Worm (Caenorhabditis elegans) whole organism, L3 larva: Measurements from ENCODE around the gene mrg-1.
A peak's percentile ranks its signal among the peaks of the same experiment; 100 is the strongest.

ENCODE experiments used
- R02D3.7 ChIP-seq: fragments of 150-350 bp; optimal IDR thresholded peaks from 2 replicates; lab custom pipeline; 2014; ENCODE audit warnings: missing biosample characterization, missing genetic modification characterization
- ama-1 ChIP-seq: fragments of 150-350 bp; optimal IDR thresholded peaks from 2 replicates; lab custom pipeline; 2018
- ceh-28 ChIP-seq: fragments of 150-350 bp; optimal IDR thresholded peaks from 2 replicates; lab custom pipeline; 2014; ENCODE audit warnings: missing biosample characterization, missing genetic modification reagents, missing genetic modification characterization
- ceh-82 ChIP-seq: fragments of 150-350 bp; optimal IDR thresholded peaks from 2 replicates; lab custom pipeline; 2014; ENCODE audit warnings: missing biosample characterization, missing genetic modification characterization
- ceh-9 ChIP-seq: sonication (generic microtip); optimal IDR thresholded peaks from 2 replicates; lab custom pipeline; 2018; ENCODE audit warnings: missing biosample characterization, missing genetic modification characterization
- egl-27 ChIP-seq: sonication (generic microtip); optimal IDR thresholded peaks from 4 replicates; lab custom pipeline; 2017; ENCODE audit warnings: missing biosample characterization, missing genetic modification reagents, missing genetic modification characterization
- egl-5 ChIP-seq: fragments of 150-350 bp; optimal IDR thresholded peaks from 2 replicates; lab custom pipeline; 2017; ENCODE audit warnings: missing biosample characterization, missing genetic modification reagents, missing genetic modification characterization, inconsistent platforms
- elt-1 ChIP-seq: fragments of 150-350 bp; optimal IDR thresholded peaks from 2 replicates; lab custom pipeline; 2014; ENCODE audit warnings: missing biosample characterization, missing genetic modification characterization
- elt-2 ChIP-seq: sonication (generic microtip); optimal IDR thresholded peaks from 2 replicates; lab custom pipeline; 2016; ENCODE audit warnings: missing genetic modification reagents, mild to moderate bottlenecking, missing genetic modification characterization, missing compliant biosample characterization
- fkh-10 ChIP-seq: sonication (generic microtip); optimal IDR thresholded peaks from 2 replicates; lab custom pipeline; 2017; ENCODE audit warnings: missing biosample characterization, missing genetic modification reagents, missing genetic modification characterization
- fkh-2 ChIP-seq: fragments of 150-350 bp; optimal IDR thresholded peaks from 2 replicates; lab custom pipeline; 2014; ENCODE audit warnings: missing biosample characterization, missing genetic modification reagents, missing genetic modification characterization
- fos-1 ChIP-seq: fragments of 150-350 bp; optimal IDR thresholded peaks from 2 replicates; lab custom pipeline; 2014; ENCODE audit warnings: missing biosample characterization, missing genetic modification characterization
- hmg-11 ChIP-seq: sonication (generic microtip); optimal IDR thresholded peaks from 2 replicates; lab custom pipeline; 2016; ENCODE audit warnings: missing genetic modification characterization, missing compliant biosample characterization
- jun-1 ChIP-seq: fragments of 150-350 bp; optimal IDR thresholded peaks from 2 replicates; lab custom pipeline; 2014; ENCODE audit warnings: missing biosample characterization, missing genetic modification reagents, missing genetic modification characterization
- lin-15B ChIP-seq: fragments of 150-350 bp; optimal IDR thresholded peaks from 2 replicates; lab custom pipeline; 2014; ENCODE audit warnings: missing biosample characterization, missing genetic modification characterization
- lin-39 ChIP-seq: fragments of 150-350 bp; optimal IDR thresholded peaks from 2 replicates; lab custom pipeline; 2018; ENCODE audit warnings: missing biosample characterization, missing genetic modification reagents, missing genetic modification characterization
- mdl-1 ChIP-seq: fragments of 150-350 bp; optimal IDR thresholded peaks from 2 replicates; lab custom pipeline; 2014; ENCODE audit warnings: missing biosample characterization, missing genetic modification characterization
- mml-1 ChIP-seq: fragments of 150-350 bp; sonication (generic microtip); optimal IDR thresholded peaks from 3 replicates; lab custom pipeline; 2014; ENCODE audit warnings: missing biosample characterization, missing genetic modification characterization
- nfya-1 ChIP-seq: sonication (generic microtip); optimal IDR thresholded peaks from 2 replicates; lab custom pipeline; 2017; ENCODE audit warnings: missing genetic modification characterization, mild to moderate bottlenecking, missing compliant biosample characterization, antibody characterized with exemption, moderate library complexity; ENCODE audit not compliant: insufficient read depth
- nhr-11 ChIP-seq: fragments of 150-350 bp; optimal IDR thresholded peaks from 2 replicates; lab custom pipeline; 2014; ENCODE audit warnings: missing biosample characterization, missing genetic modification characterization
- nhr-12 ChIP-seq: fragments of 150-350 bp; optimal IDR thresholded peaks from 2 replicates; lab custom pipeline; 2014; ENCODE audit warnings: missing biosample characterization, missing genetic modification characterization
- nhr-23 ChIP-seq: fragments of 150-350 bp; optimal IDR thresholded peaks from 2 replicates; lab custom pipeline; 2014; ENCODE audit warnings: missing biosample characterization, missing genetic modification reagents, missing genetic modification characterization
- nhr-237 ChIP-seq: fragments of 150-350 bp; optimal IDR thresholded peaks from 2 replicates; lab custom pipeline; 2014; ENCODE audit warnings: missing biosample characterization, missing genetic modification characterization
- nhr-43 ChIP-seq: sonication (generic microtip); optimal IDR thresholded peaks from 2 replicates; lab custom pipeline; 2016; ENCODE audit warnings: mild to moderate bottlenecking, missing genetic modification characterization, missing compliant biosample characterization; ENCODE audit not compliant: poor library complexity, severe bottlenecking
- nhr-76 ChIP-seq: fragments of 150-350 bp; sonication (generic microtip); optimal IDR thresholded peaks from 5 replicates; lab custom pipeline; 2014; ENCODE audit warnings: missing biosample characterization, missing genetic modification characterization
- pha-4 ChIP-seq: fragments of 150-350 bp; optimal IDR thresholded peaks from 2 replicates; lab custom pipeline; 2014; ENCODE audit warnings: missing biosample characterization, missing genetic modification reagents, missing genetic modification characterization
- pqm-1 ChIP-seq: fragments of 150-350 bp; optimal IDR thresholded peaks from 2 replicates; lab custom pipeline; 2017; ENCODE audit warnings: missing biosample characterization, missing genetic modification characterization, inconsistent platforms
- sea-2 ChIP-seq: fragments of 150-350 bp; sonication (generic microtip); optimal IDR thresholded peaks from 4 replicates; lab custom pipeline; 2014; ENCODE audit warnings: missing biosample characterization, missing genetic modification reagents, missing genetic modification characterization
- skn-1 ChIP-seq: fragments of 150-350 bp; optimal IDR thresholded peaks from 2 replicates; lab custom pipeline; 2014; ENCODE audit warnings: missing biosample characterization, missing genetic modification characterization
- snpc-4 ChIP-seq: fragments of 150-350 bp; optimal IDR thresholded peaks from 2 replicates; lab custom pipeline; 2014; ENCODE audit warnings: missing biosample characterization, missing genetic modification characterization
- tbx-2 ChIP-seq: sonication (generic microtip); optimal IDR thresholded peaks from 2 replicates; lab custom pipeline; 2016; ENCODE audit warnings: mild to moderate bottlenecking, missing genetic modification characterization, missing compliant biosample characterization
- unc-39 ChIP-seq: sonication (generic microtip); optimal IDR thresholded peaks from 4 replicates; lab custom pipeline; 2017; ENCODE audit warnings: missing biosample characterization, missing genetic modification characterization
- zag-1 ChIP-seq: fragments of 150-350 bp; optimal IDR thresholded peaks from 2 replicates; lab custom pipeline; 2014; ENCODE audit warnings: missing biosample characterization, missing genetic modification characterization
- ztf-4 ChIP-seq: fragments of 150-350 bp; optimal IDR thresholded peaks from 2 replicates; lab custom pipeline; 2014; ENCODE audit warnings: missing biosample characterization, missing genetic modification characterization

mrg-1 gene

ce11 chrIII:12920810-12921209 lies 46.4 kb upstream of the mrg-1 start:
- no peak for TF ChIP-seq hmg-11 (tag; lab: Kevin White, UChicago)
- TF ChIP-seq nfya-1 = peak; percentile 84
- no peak for TF ChIP-seq lin-15B (tag; lab: Kevin White, UChicago)
- TF ChIP-seq elt-2 (tag; lab: Kevin White, UChicago) = no peak

DNA sequence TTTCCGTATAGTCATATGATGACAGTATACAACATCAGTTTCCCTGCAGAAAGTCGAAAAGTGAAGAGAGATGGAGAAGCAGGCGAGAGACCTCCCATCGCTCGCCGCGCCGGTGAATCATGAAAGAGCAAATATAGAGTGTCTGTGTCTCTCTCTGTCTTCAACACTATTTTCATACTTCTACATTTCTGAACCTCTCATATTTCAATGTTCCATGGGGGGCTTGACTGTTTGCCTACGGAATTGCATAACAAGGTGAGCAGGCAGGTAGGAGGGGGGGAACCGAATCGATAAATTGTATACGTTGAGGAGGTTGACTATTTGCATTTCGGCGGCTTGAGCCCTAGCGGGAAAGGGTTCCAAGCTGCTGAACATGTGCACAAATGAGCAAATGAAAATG lies 45.4 kb upstream of the mrg-1 start:
- TF ChIP-seq nfya-1 (no peak), mdl-1 (tag; lab: Kevin White, UChicago) (no peak), fkh-2 (no peak), skn-1 (tag; lab: Kevin White, UChicago) (no peak), jun-1 (tag; lab: Kevin White, UChicago) (peak; percentile 72), fos-1 (peak; percentile 48), hmg-11 (tag; lab: Kevin White, UChicago) (peak; percentile 69), mml-1 (tag; lab: Kevin White, UChicago) (no peak), tbx-2 (tag; lab: Kevin White, UChicago) (no peak), ceh-9 (tag; lab: Kevin White, UChicago) (no peak), elt-2 (tag; lab: Kevin White, UChicago) (peak; percentile 53), pha-4 (tag; lab: Kevin White, UChicago) (peak; percentile 95), ama-1 (lab: Kevin White, UChicago) (no peak), ceh-28 (no peak), nhr-76 (tag; lab: Kevin White, UChicago) (no peak), pqm-1 (tag; lab: Kevin White, UChicago) (peak; percentile 41), snpc-4 (tag; lab: Kevin White, UChicago) (no peak)

DNA sequence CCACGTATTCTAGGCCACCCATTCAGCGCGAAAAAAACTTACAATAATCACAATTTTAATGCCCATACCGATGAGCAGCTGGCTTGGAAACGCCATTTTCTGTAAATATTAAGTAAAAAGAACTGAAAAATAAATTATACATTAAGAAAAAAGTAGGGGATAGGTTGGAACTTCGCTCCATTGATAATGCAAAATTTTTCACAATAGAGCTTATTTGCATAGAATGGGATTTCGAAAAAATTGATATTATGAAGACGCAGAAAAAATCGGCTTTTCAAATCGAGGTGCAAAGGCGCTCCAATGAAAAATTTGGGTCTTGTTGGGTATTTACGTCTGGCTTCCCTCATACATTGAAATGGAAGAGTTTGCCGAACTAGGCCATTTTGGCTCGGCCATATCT lies 44.1 kb upstream of the mrg-1 start, which contains the start of gene Y37D8A.16:
Gene Y37D8A.16, minus strand, starts transcription at position 101 of the 400 bp plus-strand sequence.
- TF ChIP-seq mdl-1 (tag; lab: Kevin White, UChicago) = no peak
- TF ChIP-seq ceh-82 (tag; lab: Kevin White, UChicago) = no peak
- no peak for TF ChIP-seq egl-27 (tag; lab: Kevin White, UChicago)
- no peak for TF ChIP-seq ztf-4 (tag; lab: Kevin White, UChicago)
- no peak for TF ChIP-seq nhr-12
- TF ChIP-seq fkh-10 = no peak
- no peak for TF ChIP-seq unc-39
- TF ChIP-seq R02D3.7 (tag; lab: Kevin White, UChicago) = no peak
- no peak for TF ChIP-seq nhr-23 (tag; lab: Kevin White, UChicago)
- no peak for TF ChIP-seq zag-1 (tag; lab: Kevin White, UChicago)
- no peak for TF ChIP-seq nfya-1
- no peak for TF ChIP-seq nhr-11 (tag; lab: Kevin White, UChicago)
- no peak for TF ChIP-seq nhr-237 (tag; lab: Kevin White, UChicago)
- no peak for TF ChIP-seq hmg-11 (tag; lab: Kevin White, UChicago)
- TF ChIP-seq pha-4 (tag; lab: Kevin White, UChicago) = no peak
- TF ChIP-seq fos-1 = no peak
- no peak for TF ChIP-seq nhr-43 (tag; lab: Kevin White, UChicago)
- TF ChIP-seq elt-2 (tag; lab: Kevin White, UChicago) = no peak

DNA sequence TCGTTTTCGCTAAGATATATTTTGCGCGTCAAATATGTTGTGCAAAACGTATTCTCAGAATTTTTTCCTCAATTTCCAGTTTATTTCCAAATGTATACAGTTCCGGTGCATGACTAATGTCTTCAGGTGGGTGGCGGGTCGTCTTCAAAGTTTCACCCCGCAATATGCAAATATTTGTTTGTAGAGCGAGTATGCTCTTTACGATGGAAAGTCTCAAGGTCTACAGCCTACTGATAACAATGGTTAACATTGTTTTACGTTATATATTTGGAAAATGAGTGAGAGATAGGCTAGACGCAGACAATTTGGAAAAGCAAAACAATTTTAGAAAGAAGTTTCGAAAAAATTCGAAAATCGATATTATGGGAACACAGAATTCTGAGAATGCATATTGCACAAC lies 43.4 kb upstream of the mrg-1 start:
- TF ChIP-seq mml-1 (tag; lab: Kevin White, UChicago) = no peak
- TF ChIP-seq ceh-9 (tag; lab: Kevin White, UChicago) = no peak
- no peak for TF ChIP-seq ama-1 (lab: Kevin White, UChicago)
- TF ChIP-seq pha-4 (tag; lab: Kevin White, UChicago) = peak; percentile 56
- peak; percentile 48 for TF ChIP-seq elt-2 (tag; lab: Kevin White, UChicago)
- no peak for TF ChIP-seq egl-5 (tag; lab: Kevin White, UChicago)
- TF ChIP-seq fkh-10 = no peak
- peak; percentile 36 for TF ChIP-seq pqm-1 (tag; lab: Kevin White, UChicago)

ce11 chrIII:12916459-12916858 lies 42.0 kb upstream of the mrg-1 start:
- TF ChIP-seq sea-2 (GFP tag; lab: Kevin White, UChicago) = no peak
- no peak for TF ChIP-seq egl-27 (tag; lab: Kevin White, UChicago)
- no peak for TF ChIP-seq lin-39 (tag; lab: Kevin White, UChicago)
- no peak for TF ChIP-seq ceh-28
- TF ChIP-seq elt-1 = no peak
